Worm (Caenorhabditis elegans) whole organism, mixed stage, embryonic: ENCODE measurements around the gene madd-2.
A peak's percentile ranks its signal among the peaks of the same experiment; 100 is the strongest.

Experiments
- M03D4.4 ChIP-seq: sonication (generic microtip); optimal IDR thresholded peaks from 2 replicates; lab custom pipeline; 2017; ENCODE audit warnings: mild to moderate bottlenecking, missing genetic modification characterization, missing compliant biosample characterization
- bed-3 ChIP-seq: fragments of 200-800 bp; sonication (Bioruptor generic); optimal IDR thresholded peaks from 3 replicates; lab custom pipeline; 2018; ENCODE audit warnings: mild to moderate bottlenecking, missing genetic modification characterization, moderate library complexity, missing compliant biosample characterization
- ceh-39 ChIP-seq: fragments of 150-350 bp; optimal IDR thresholded peaks from 2 replicates; lab custom pipeline; 2014; ENCODE audit warnings: missing biosample characterization, missing genetic modification characterization
- ceh-43 ChIP-seq: fragments of 200-800 bp; sonication (Bioruptor generic); optimal IDR thresholded peaks from 2 replicates; lab custom pipeline; 2018; ENCODE audit warnings: mild to moderate bottlenecking, missing genetic modification characterization, moderate library complexity, missing compliant biosample characterization
- ceh-83 ChIP-seq: fragments of 200-800 bp; sonication (Bioruptor generic); optimal IDR thresholded peaks from 2 replicates; lab custom pipeline; 2018; ENCODE audit warnings: mild to moderate bottlenecking, missing genetic modification characterization, missing compliant biosample characterization
- ces-1 ChIP-seq: fragments of 150-350 bp; optimal IDR thresholded peaks from 2 replicates; lab custom pipeline; 2014; ENCODE audit warnings: missing biosample characterization, missing genetic modification reagents, missing genetic modification characterization
- cnd-1 ChIP-seq: fragments of 200-800 bp; sonication (Bioruptor generic); optimal IDR thresholded peaks from 2 replicates; lab custom pipeline; 2018; ENCODE audit warnings: mild to moderate bottlenecking, missing genetic modification characterization, missing compliant biosample characterization
- drap-1 ChIP-seq: fragments of 200-800 bp; sonication (Bioruptor generic); optimal IDR thresholded peaks from 3 replicates; lab custom pipeline; 2018; ENCODE audit warnings: mild to moderate bottlenecking, missing genetic modification characterization, missing compliant biosample characterization
- elt-1 ChIP-seq: sonication (generic microtip); optimal IDR thresholded peaks from 2 replicates; lab custom pipeline; 2017; ENCODE audit warnings: missing genetic modification characterization, mild to moderate bottlenecking, missing compliant biosample characterization, antibody characterized with exemption, moderate library complexity, borderline replicate concordance; ENCODE audit not compliant: insufficient read depth
- elt-3 ChIP-seq: fragments of 150-350 bp; optimal IDR thresholded peaks from 2 replicates; lab custom pipeline; 2014; ENCODE audit warnings: missing biosample characterization, missing genetic modification characterization
- ham-2 ChIP-seq: fragments of 200-800 bp; sonication (Bioruptor generic); optimal IDR thresholded peaks from 2 replicates; lab custom pipeline; 2018; ENCODE audit warnings: mild to moderate bottlenecking, missing genetic modification characterization, missing compliant biosample characterization
- hlh-1 ChIP-seq: fragments of 150-350 bp; optimal IDR thresholded peaks from 2 replicates; lab custom pipeline; 2014; ENCODE audit warnings: missing biosample characterization, missing genetic modification reagents, missing genetic modification characterization
- lin-13 ChIP-seq: fragments of 150-350 bp; optimal IDR thresholded peaks from 2 replicates; lab custom pipeline; 2014; ENCODE audit warnings: missing biosample characterization, missing genetic modification characterization
- lin-32 ChIP-seq: fragments of 200-800 bp; sonication (Bioruptor generic); optimal IDR thresholded peaks from 2 replicates; lab custom pipeline; 2018; ENCODE audit warnings: mild to moderate bottlenecking, missing genetic modification characterization, missing compliant biosample characterization
- lsy-2 ChIP-seq: fragments of 150-350 bp; optimal IDR thresholded peaks from 2 replicates; lab custom pipeline; 2014; ENCODE audit warnings: missing biosample characterization, missing genetic modification characterization
- mab-5 ChIP-seq: fragments of 150-350 bp; optimal IDR thresholded peaks from 2 replicates; lab custom pipeline; 2014; ENCODE audit warnings: missing biosample characterization, missing genetic modification characterization
- mep-1 ChIP-seq: fragments of 150-350 bp; optimal IDR thresholded peaks from 2 replicates; lab custom pipeline; 2017; ENCODE audit warnings: missing biosample characterization, missing genetic modification reagents, missing genetic modification characterization, inconsistent platforms
- mls-2 ChIP-seq: sonication (generic microtip); optimal IDR thresholded peaks from 2 replicates; lab custom pipeline; 2016; ENCODE audit warnings: mild to moderate bottlenecking, missing genetic modification characterization, moderate library complexity, missing compliant biosample characterization
- nhr-12 ChIP-seq: fragments of 150-350 bp; optimal IDR thresholded peaks from 2 replicates; lab custom pipeline; 2014; ENCODE audit warnings: missing biosample characterization, missing genetic modification characterization
- nhr-2 ChIP-seq: fragments of 150-350 bp; optimal IDR thresholded peaks from 2 replicates; lab custom pipeline; 2014; ENCODE audit warnings: missing biosample characterization, missing genetic modification characterization
- nhr-237 ChIP-seq: fragments of 150-350 bp; optimal IDR thresholded peaks from 2 replicates; lab custom pipeline; 2014; ENCODE audit warnings: missing biosample characterization, missing genetic modification characterization
- nhr-28 ChIP-seq: fragments of 150-350 bp; optimal IDR thresholded peaks from 2 replicates; lab custom pipeline; 2014; ENCODE audit warnings: missing biosample characterization, missing genetic modification characterization
- sem-2 ChIP-seq: fragments of 200-800 bp; sonication (Bioruptor generic); optimal IDR thresholded peaks from 2 replicates; lab custom pipeline; 2018; ENCODE audit warnings: mild to moderate bottlenecking, missing genetic modification characterization, missing compliant biosample characterization
- snpc-4 ChIP-seq: fragments of 150-350 bp; optimal IDR thresholded peaks from 2 replicates; lab custom pipeline; 2014; ENCODE audit warnings: missing biosample characterization, missing genetic modification characterization
- tbx-8 ChIP-seq: fragments of 200-800 bp; sonication (Bioruptor generic); optimal IDR thresholded peaks from 2 replicates; lab custom pipeline; 2018; ENCODE audit warnings: mild to moderate bottlenecking, missing genetic modification characterization, moderate library complexity, missing compliant biosample characterization
- unc-120 ChIP-seq: sonication (generic microtip); optimal IDR thresholded peaks from 2 replicates; lab custom pipeline; 2017; ENCODE audit warnings: missing genetic modification characterization, missing compliant biosample characterization; ENCODE audit not compliant: poor library complexity, severe bottlenecking
- unc-39 ChIP-seq: fragments of 150-350 bp; optimal IDR thresholded peaks from 2 replicates; lab custom pipeline; 2014; ENCODE audit warnings: missing biosample characterization, missing genetic modification characterization
- unc-62 ChIP-seq: fragments of 150-350 bp; optimal IDR thresholded peaks from 2 replicates; lab custom pipeline; 2014; ENCODE audit warnings: missing biosample characterization, missing genetic modification reagents, missing genetic modification characterization
- zip-8 ChIP-seq: fragments of 150-350 bp; optimal IDR thresholded peaks from 2 replicates; lab custom pipeline; 2014; ENCODE audit warnings: missing biosample characterization, missing genetic modification characterization

Gene madd-2

DNA sequence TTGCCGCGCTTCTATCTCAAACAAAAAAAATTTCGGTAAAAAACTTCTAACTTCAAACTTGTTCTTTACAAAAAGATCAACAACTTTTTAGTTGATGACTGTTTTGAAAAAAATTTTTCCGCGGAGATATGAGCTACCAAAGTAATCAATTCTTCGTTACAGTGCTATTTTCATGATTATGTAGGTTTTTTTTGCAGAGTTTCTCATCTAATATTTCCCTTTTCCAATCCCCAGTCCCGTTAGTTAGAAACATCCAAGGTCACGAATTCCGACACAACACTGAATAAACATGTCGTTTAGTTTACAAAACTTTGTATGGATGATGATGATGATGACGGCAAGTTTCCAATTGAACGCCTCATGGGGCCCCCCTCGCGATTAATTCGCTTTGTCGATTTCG is 2.7 kb downstream of the madd-2 start:
- no peak for TF ChIP-seq nhr-28
- no peak for TF ChIP-seq lsy-2 (tag; lab: Kevin White, UChicago)
- no peak for TF ChIP-seq ham-2 (GFP tag; lab: Kevin White, UChicago)
- TF ChIP-seq bed-3 (GFP tag; lab: Kevin White, UChicago) = no peak
- no peak for TF ChIP-seq unc-62 (GFP tag; lab: Kevin White, UChicago)
- TF ChIP-seq ceh-43 (GFP tag; lab: Kevin White, UChicago) = no peak
- TF ChIP-seq snpc-4 (tag; lab: Kevin White, UChicago) = no peak
- TF ChIP-seq unc-39 (tag; lab: Kevin White, UChicago) = no peak
- TF ChIP-seq nhr-12 (tag; lab: Kevin White, UChicago) = no peak
- no peak for TF ChIP-seq hlh-1 (tag; lab: Kevin White, UChicago)

DNA sequence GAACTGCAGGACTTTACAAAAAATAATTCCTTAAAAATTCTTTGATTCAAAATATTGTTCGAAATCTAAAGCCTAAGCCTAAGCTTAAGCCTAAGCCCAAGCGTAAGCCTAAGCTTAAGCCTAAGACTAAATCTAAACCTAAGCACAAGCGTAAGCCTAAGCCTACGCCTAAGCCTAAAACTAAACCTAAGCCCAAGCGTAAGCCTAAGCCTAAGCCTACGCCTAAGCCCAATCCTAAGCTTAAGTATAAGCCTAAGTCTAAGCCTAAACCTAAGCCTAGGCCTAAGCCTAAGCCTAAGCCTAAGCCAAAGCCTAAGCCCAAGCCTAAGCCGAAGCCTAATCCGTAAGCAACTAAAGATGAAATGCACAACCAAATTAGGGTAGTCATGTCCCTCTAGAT is 4.7 kb downstream of the madd-2 start:
- no peak for TF ChIP-seq ham-2 (GFP tag; lab: Kevin White, UChicago)
- peak; percentile 38 for TF ChIP-seq sem-2

DNA sequence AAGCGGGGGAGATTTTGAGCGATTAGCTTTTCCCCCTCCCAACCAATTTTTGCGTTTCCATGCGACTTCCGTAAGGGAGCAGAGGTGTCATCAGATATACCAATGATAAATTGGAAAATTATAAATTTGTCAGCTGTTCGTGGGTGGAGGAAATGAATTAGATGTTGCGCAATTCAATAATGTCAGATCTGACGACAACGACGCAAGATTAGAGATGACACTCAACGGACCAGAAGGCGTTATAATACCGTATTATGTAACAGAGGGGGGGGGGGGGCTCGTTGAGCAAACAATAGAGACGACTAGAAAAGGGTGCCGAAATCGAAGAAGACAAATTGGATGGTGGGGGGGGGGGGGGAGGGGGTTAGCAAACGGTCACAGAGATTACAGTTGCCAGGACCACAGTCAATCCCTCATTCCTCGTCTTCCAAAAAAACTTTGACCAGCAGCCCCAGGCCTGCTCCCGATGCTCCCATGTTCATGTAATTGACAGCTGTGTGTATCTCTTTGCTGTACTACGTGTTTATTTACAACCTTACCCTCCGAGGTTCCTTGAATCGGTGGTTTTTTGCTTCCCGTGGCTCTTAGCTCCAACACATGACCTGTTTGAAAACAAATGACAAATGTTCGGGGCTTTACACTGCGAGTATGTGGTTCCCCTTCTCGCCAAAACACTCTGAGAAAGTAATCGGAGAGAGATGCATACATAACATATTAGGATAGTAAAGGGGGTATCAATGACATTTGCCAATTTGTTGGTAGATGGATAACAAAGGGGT is 6.2 kb downstream of the madd-2 start:
- TF ChIP-seq nhr-2 (tag; lab: Kevin White, UChicago) (peak; percentile 74), ceh-43 (GFP tag; lab: Kevin White, UChicago) (no peak), lin-32 (no peak), ceh-39 (tag; lab: Kevin White, UChicago) (no peak), sem-2 (no peak), elt-1 (tag; lab: Kevin White, UChicago) (no peak), drap-1 (GFP tag; lab: Kevin White, UChicago) (no peak), mls-2 (no peak), elt-3 (no peak), mep-1 (tag; lab: Kevin White, UChicago) (no peak), cnd-1 (tag; lab: Kevin White, UChicago) (peak; percentile 68), lin-13 (tag; lab: Kevin White, UChicago) (no peak), hlh-1 (tag; lab: Kevin White, UChicago) (peak; percentile 71), bed-3 (GFP tag; lab: Kevin White, UChicago) (no peak), mab-5 (tag; lab: Kevin White, UChicago) (no peak), lsy-2 (tag; lab: Kevin White, UChicago) (no peak), ces-1 (GFP tag; lab: Kevin White, UChicago) (peak; percentile 21), M03D4.4 (tag; lab: Kevin White, UChicago) (no peak), nhr-237 (no peak), unc-62 (GFP tag; lab: Kevin White, UChicago) (peak; percentile 53), nhr-28 (no peak), snpc-4 (tag; lab: Kevin White, UChicago) (no peak), ceh-83 (GFP tag; lab: Kevin White, UChicago) (peak; percentile 28), unc-120 (tag; lab: Kevin White, UChicago) (no peak), unc-39 (tag; lab: Kevin White, UChicago) (no peak), nhr-12 (tag; lab: Kevin White, UChicago) (no peak), zip-8 (tag; lab: Kevin White, UChicago) (peak; percentile 83), tbx-8 (GFP tag; lab: Kevin White, UChicago) (no peak)

DNA sequence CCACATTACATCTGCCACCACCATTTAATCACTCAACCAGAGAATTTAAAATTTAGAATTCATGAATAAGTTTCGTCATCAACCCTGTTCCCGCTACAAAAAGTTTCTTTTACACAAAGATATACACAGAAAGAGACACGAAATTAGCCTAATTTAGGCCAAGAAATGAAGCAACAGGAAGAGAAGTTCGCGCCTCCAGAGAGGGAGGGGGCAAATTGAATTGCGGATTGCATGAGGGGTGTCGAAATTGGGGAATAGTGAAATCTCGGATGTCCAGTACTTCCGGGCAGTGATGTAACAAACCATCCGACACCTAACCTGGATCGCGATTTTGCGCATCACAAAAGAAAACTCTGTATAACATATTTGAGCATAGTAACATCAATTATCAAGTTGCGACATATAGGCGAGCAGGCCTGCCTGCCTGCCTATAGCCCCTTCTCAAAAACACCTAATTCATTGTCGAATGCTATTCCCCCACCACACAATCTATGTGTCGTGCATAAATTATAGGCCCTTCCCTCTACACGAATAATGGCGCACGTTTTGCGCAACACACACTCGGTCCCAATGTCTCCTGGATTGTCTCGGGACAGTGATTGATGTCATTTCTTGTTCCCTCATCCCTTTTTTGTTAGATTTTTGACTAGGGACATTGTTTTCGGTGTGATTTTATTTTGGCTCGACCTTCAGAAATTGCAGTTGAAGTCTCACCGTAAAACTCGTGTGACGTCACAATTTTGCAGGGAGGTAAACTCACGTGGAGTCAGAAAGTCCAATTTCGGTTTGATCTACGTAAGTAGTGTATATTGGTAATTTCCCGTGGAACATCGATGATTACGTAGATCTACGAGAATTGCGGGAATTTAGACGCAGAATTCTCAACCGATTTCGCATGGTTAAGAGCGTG is 7.2 kb downstream of the madd-2 start:
- TF ChIP-seq nhr-2 (tag; lab: Kevin White, UChicago) (peak; percentile 18), zip-8 (tag; lab: Kevin White, UChicago) (peak; percentile 57), lin-32 (no peak), nhr-28 (no peak), unc-62 (GFP tag; lab: Kevin White, UChicago) (peak; percentile 81), drap-1 (GFP tag; lab: Kevin White, UChicago) (no peak), ces-1 (GFP tag; lab: Kevin White, UChicago) (peak; percentile 88), mep-1 (tag; lab: Kevin White, UChicago) (no peak)
